Worm (Caenorhabditis elegans) whole organism, L1 larva: ENCODE results near the gene C53D6.10.

Experiments used
- aly-2 ChIP-seq: fragments of 150-350 bp; optimal IDR thresholded peaks from 2 replicates; lab custom pipeline; 2014; ENCODE audit warnings: missing biosample characterization, missing genetic modification characterization
- fkh-10 ChIP-seq: sonication (generic microtip); optimal IDR thresholded peaks from 2 replicates; lab custom pipeline; 2017; ENCODE audit warnings: missing biosample characterization, missing genetic modification reagents, missing genetic modification characterization
- hpl-2 ChIP-seq: fragments of 150-350 bp; optimal IDR thresholded peaks from 2 replicates; lab custom pipeline; 2014; ENCODE audit warnings: missing biosample characterization, missing genetic modification reagents, missing genetic modification characterization
- nhr-11 ChIP-seq: fragments of 150-350 bp; optimal IDR thresholded peaks from 2 replicates; lab custom pipeline; 2014; ENCODE audit warnings: missing biosample characterization, missing genetic modification characterization
- nhr-237 ChIP-seq: fragments of 150-350 bp; optimal IDR thresholded peaks from 2 replicates; lab custom pipeline; 2014; ENCODE audit warnings: missing biosample characterization, missing genetic modification characterization
- nhr-84 ChIP-seq: sonication (generic microtip); optimal IDR thresholded peaks from 2 replicates; lab custom pipeline; 2017; ENCODE audit warnings: missing biosample characterization, missing genetic modification characterization
- snpc-4 ChIP-seq: fragments of 150-350 bp; optimal IDR thresholded peaks from 2 replicates; lab custom pipeline; 2014; ENCODE audit warnings: missing biosample characterization, missing genetic modification characterization
- unc-86 ChIP-seq: sonication (generic microtip); optimal IDR thresholded peaks from 2 replicates; lab custom pipeline; 2016; ENCODE audit warnings: missing genetic modification characterization, missing compliant biosample characterization
- vab-15 ChIP-seq: sonication (generic microtip); optimal IDR thresholded peaks from 2 replicates; lab custom pipeline; 2017; ENCODE audit warnings: missing genotype, mild to moderate bottlenecking, missing genetic modification characterization, missing compliant biosample characterization
- zag-1 ChIP-seq: fragments of 150-350 bp; optimal IDR thresholded peaks from 2 replicates; lab custom pipeline; 2014; ENCODE audit warnings: missing biosample characterization, missing genetic modification characterization
- ztf-11 ChIP-seq, 2 experiments: sonication (generic microtip); optimal IDR thresholded peaks; 2 replicates each; lab custom pipeline; 2016 to 2017; ENCODE audit warnings: missing genetic modification characterization in 2 of 2, missing biosample characterization in 1 of 2, missing compliant biosample characterization in 1 of 2

DNA sequence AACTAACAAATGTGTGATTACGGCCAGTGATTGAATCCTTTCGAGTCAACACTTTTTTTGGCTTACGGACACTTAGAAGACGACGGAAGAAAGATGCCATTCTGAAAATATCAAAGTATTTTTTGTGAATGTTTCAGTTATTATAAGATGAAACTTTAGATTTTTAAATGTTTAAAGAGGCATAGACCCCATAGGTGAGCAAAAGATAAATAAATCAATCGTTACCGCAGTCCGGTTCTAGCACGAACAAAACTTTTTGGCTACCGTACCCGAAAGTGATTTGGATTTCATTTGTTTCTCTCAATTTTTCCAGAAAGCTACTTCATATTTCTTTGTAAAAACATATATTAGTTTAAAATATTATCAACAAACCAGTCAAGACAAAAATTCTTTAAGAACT is 2.8 kb upstream of the C53D6.10 start, which contains the start of gene C53D6.7:
- TF ChIP-seq zag-1 (tag; lab: Kevin White, UChicago) (no peak), nhr-11 (tag; lab: Kevin White, UChicago) (no peak), snpc-4 (tag; lab: Kevin White, UChicago) (no peak), nhr-84 (tag; lab: Kevin White, UChicago) (no peak), nhr-237 (no peak), hpl-2 (no peak), ztf-11 (tag; optimal IDR thresholded peaks at IDR 0.05; lab: Kevin White, UChicago) (no peak), vab-15 (no peak), unc-86 (no peak), aly-2 (tag; lab: Kevin White, UChicago) (no peak), fkh-10 (no peak)
